Worm (Caenorhabditis elegans): ENCODE measurements around the gene nex-2.

ce11 chrIII:10355382-10355781 lies 25.2 kb upstream of the nex-2 start, which contains the start of gene spp-1:
- TF ChIP-seq B0310.2 (tag; optimal IDR thresholded peaks at IDR 0.05) (no peak), tra-4 (tag; optimal IDR thresholded peaks at IDR 0.05) (no peak)
